Fruit fly (Drosophila melanogaster): ENCODE data around the gene CG42507.
A peak's percentile ranks its signal among the peaks of the same experiment; 100 is the strongest.

CG42507 gene

DNA sequence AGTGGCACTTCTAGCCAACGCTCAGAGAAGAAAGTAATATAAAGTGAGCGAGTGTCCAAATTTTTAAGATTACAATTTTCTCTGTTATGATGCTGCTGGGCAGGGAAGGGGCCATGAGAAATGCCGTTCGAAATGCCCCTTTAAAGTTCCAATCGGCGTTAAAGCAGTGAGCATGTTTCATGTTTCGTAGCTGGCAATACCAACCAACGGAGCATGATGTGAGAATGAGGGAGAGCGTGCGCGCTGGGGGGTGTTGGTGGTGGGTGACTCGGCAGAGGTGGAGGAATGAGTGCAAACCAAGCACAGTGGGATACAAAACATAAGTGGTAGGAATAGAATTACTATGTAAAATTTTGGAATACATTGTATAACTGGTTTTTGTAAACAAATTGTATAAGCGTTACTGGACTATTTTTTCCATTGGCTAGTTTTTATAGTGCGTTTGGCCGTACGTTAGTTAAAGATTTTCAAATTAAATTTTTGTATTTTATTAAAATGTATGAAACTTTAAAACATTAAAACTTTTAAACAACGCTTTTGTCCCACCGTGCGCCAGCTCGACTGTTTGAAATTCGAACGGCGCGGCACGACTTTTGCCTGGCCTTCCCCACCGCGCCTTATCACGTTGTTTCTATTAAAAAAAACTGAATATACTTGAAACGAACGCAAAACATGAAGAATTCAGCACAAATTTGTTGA is 1.5 kb upstream of the CG42507 start (continued):
- peak; percentile 100 for TF ChIP-seq Fer1 (GFP tag; optimal IDR thresholded peaks at IDR 0.05)
- peak; percentile 100 for TF ChIP-seq Atf6 (GFP tag; IDR thresholded peaks at IDR 0.05)
- TF ChIP-seq CG13775 (GFP tag; optimal IDR thresholded peaks at IDR 0.05), result peak; percentile 100
- peak; percentile 100 for TF ChIP-seq oc (tag; optimal IDR thresholded peaks at IDR 0.05)
- peak; percentile 99 for TF ChIP-seq pros (GFP tag; optimal IDR thresholded peaks at IDR 0.05)
- TF ChIP-seq Dfd (GFP tag; optimal IDR thresholded peaks at IDR 0.05), result peak in 1 of 2 experiments; percentile 97
- TF ChIP-seq CG13624 (GFP tag; optimal IDR thresholded peaks at IDR 0.05), result peak; percentile 99
- TF ChIP-seq yki (optimal IDR thresholded peaks at IDR 0.05), result peak; percentile 61
- 0 out of 3 replicates have a peak, but pooled peaks have one; percentile 51 for TF ChIP-seq vnd (GFP tag; IDR thresholded peaks at IDR 0.05; ENCODE audit: partially characterized antibody)
- peak in 1 of 2 experiments; percentile 98 for TF ChIP-seq Hr78 (GFP tag; optimal IDR thresholded peaks at IDR 0.05)
- TF ChIP-seq Poxn (GFP tag; IDR thresholded peaks at IDR 0.05), result peak; percentile 99
- TF ChIP-seq CG4282 (GFP tag; optimal IDR thresholded peaks at IDR 0.05), result peak; percentile 97
- TF ChIP-seq Xrp1 (GFP tag; IDR thresholded peaks at IDR 0.05), result peak; percentile 100
- TF ChIP-seq sens-2 (GFP tag; IDR thresholded peaks at IDR 0.05), result peak; percentile 99
- TF ChIP-seq luna (GFP tag; optimal IDR thresholded peaks at IDR 0.05), result peak; percentile 98
- TF ChIP-seq CG13123 (GFP tag; optimal IDR thresholded peaks at IDR 0.05), result peak; percentile 98
- TF ChIP-seq jing (GFP tag; optimal IDR thresholded peaks at IDR 0.05), result peak; percentile 99
- peak; percentile 96; the same call in 1 of the 2 replicates for TF ChIP-seq dan (GFP tag; IDR thresholded peaks at IDR 0.05)
- TF ChIP-seq HLH54F (GFP tag; optimal IDR thresholded peaks at IDR 0.05), result peak; percentile 99
- peak; percentile 100 for TF ChIP-seq CG3847 (GFP tag; IDR thresholded peaks at IDR 0.05)
- no peak; the same call in 2 of the 3 replicates for TF ChIP-seq Opbp (GFP tag; IDR thresholded peaks at IDR 0.05; ENCODE audit: partially characterized antibody)
- peak; percentile 100 for TF ChIP-seq NfI (GFP tag; optimal IDR thresholded peaks at IDR 0.05)
- peak; percentile 99 for TF ChIP-seq CG8290 (GFP tag; optimal IDR thresholded peaks at IDR 0.05)
- TF ChIP-seq CG8290 (tag; optimal IDR thresholded peaks at IDR 0.05), result peak; percentile 98 to 99
- peak; percentile 99 for TF ChIP-seq CG9215 (GFP tag; IDR thresholded peaks at IDR 0.05)
- peak; percentile 99 for TF ChIP-seq dimm (GFP tag; IDR thresholded peaks at IDR 0.05)
- TF ChIP-seq CG17361 (GFP tag; IDR thresholded peaks at IDR 0.05), result peak; percentile 100
- TF ChIP-seq bsh (GFP tag; optimal IDR thresholded peaks at IDR 0.05), result peak; percentile 99 to 100
- TF ChIP-seq dm (GFP tag; optimal IDR thresholded peaks at IDR 0.05), result peak; percentile 97
- peak; percentile 99 for TF ChIP-seq ci (GFP tag; IDR thresholded peaks at IDR 0.05)
- TF ChIP-seq ab (GFP tag; optimal IDR thresholded peaks at IDR 0.05), result peak; percentile 96
- TF ChIP-seq Ravus (GFP tag; IDR thresholded peaks at IDR 0.05), result peak; percentile 99
- TF ChIP-seq Rfx (GFP tag; IDR thresholded peaks at IDR 0.05), result peak; percentile 100
- TF ChIP-seq cad (GFP tag; optimal IDR thresholded peaks at IDR 0.05), result no peak
- peak; percentile 44 for TF ChIP-seq pzg (GFP tag; optimal IDR thresholded peaks at IDR 0.05)
- TF ChIP-seq Lim3 (GFP tag; IDR thresholded peaks at IDR 0.05), result peak; percentile 99
- peak; percentile 95 for TF ChIP-seq Elba2 (GFP tag; optimal IDR thresholded peaks at IDR 0.05)
- TF ChIP-seq CG14050 (GFP tag; IDR thresholded peaks at IDR 0.05), result peak; percentile 99
- TF ChIP-seq CG1602 (GFP tag; optimal IDR thresholded peaks at IDR 0.05), result peak; percentile 99
- peak; percentile 99 for TF ChIP-seq CG6175 (GFP tag; IDR thresholded peaks at IDR 0.05)
- peak; percentile 99 for TF ChIP-seq fu2 (GFP tag; optimal IDR thresholded peaks at IDR 0.05)
- peak; percentile 64 for TF ChIP-seq knrl (GFP tag; IDR thresholded peaks at IDR 0.05; ENCODE audit: partially characterized antibody)
- TF ChIP-seq CG33557 (GFP tag; optimal IDR thresholded peaks at IDR 0.05), result peak; percentile 100
- TF ChIP-seq CG10979 (tag; optimal IDR thresholded peaks at IDR 0.05), result peak; percentile 100
- peak; percentile 100 for TF ChIP-seq tin (GFP tag; optimal IDR thresholded peaks at IDR 0.05)
- TF ChIP-seq fd64A (GFP tag; optimal IDR thresholded peaks at IDR 0.05), result peak; percentile 98
- TF ChIP-seq D19A (tag; optimal IDR thresholded peaks at IDR 0.05), result peak; percentile 98
- peak; percentile 98 for TF ChIP-seq CG9876 (GFP tag; optimal IDR thresholded peaks at IDR 0.05)
- TF ChIP-seq kay (GFP tag; optimal IDR thresholded peaks at IDR 0.05), result peak; percentile 99
- TF ChIP-seq CG1647 (GFP tag; optimal IDR thresholded peaks at IDR 0.05), result peak; percentile 99
